Fruit fly (Drosophila melanogaster) whole organism, embryonic: ENCODE measurements around the gene CG11836.

Experiments
- Antp ChIP-seq: fragments of 200-800 bp; sonication (Bioruptor generic); optimal IDR thresholded peaks from 3 replicates; lab custom pipeline; 2016; ENCODE audit warnings: missing biosample characterization, missing genetic modification characterization
- CG10209 ChIP-seq: fragments of 200-800 bp; sonication (Bioruptor generic); optimal IDR thresholded peaks from 3 replicates; lab custom pipeline; 2017; ENCODE audit warnings: missing biosample characterization, mild to moderate bottlenecking, missing genetic modification characterization, missing genetic modification reagents
- CG10321 ChIP-seq: fragments of 200-800 bp; sonication (Bioruptor generic); IDR thresholded peaks from 2 replicates; pipeline ENCODE4 v1.3.6; 2022; ENCODE audit warnings: missing biosample characterization, missing genetic modification characterization
- CG10431 ChIP-seq: fragments of 200-800 bp; sonication (Bioruptor generic); optimal IDR thresholded peaks from 3 replicates; lab custom pipeline; 2018; ENCODE audit warnings: missing biosample characterization, mild to moderate bottlenecking, missing genetic modification characterization
- CG10543 ChIP-seq: fragments of 200-800 bp; sonication (Bioruptor generic); optimal IDR thresholded peaks from 3 replicates; lab custom pipeline; 2017; ENCODE audit warnings: missing biosample characterization, mild to moderate bottlenecking, missing genetic modification characterization, moderate library complexity
- CG11085 ChIP-seq: fragments of 200-800 bp; sonication (Bioruptor generic); IDR thresholded peaks from 2 replicates; pipeline ENCODE4 v1.3.6; 2022; ENCODE audit warnings: missing biosample characterization, missing genetic modification characterization
- CG1529 ChIP-seq: fragments of 200-800 bp; sonication (Bioruptor generic); optimal IDR thresholded peaks from 3 replicates; lab custom pipeline; 2018; ENCODE audit warnings: missing biosample characterization, missing genetic modification characterization
- CG17829 ChIP-seq: fragments of 200-800 bp; optimal IDR thresholded peaks from 2 replicates; lab custom pipeline; 2019; ENCODE audit warnings: missing biosample characterization, mild to moderate bottlenecking, missing genetic modification characterization, moderate library complexity
- CG30403 ChIP-seq: fragments of 200-800 bp; sonication (Bioruptor generic); optimal IDR thresholded peaks from 3 replicates; lab custom pipeline; 2016; ENCODE audit warnings: missing biosample characterization, missing genetic modification characterization
- CG5953 ChIP-seq: fragments of 200-800 bp; sonication (Bioruptor generic); IDR thresholded peaks from 2 replicates; pipeline ENCODE4 v1.3.6; 2022; ENCODE audit warnings: missing biosample characterization, missing genetic modification characterization
- CG6254 ChIP-seq: fragments of 200-800 bp; sonication (Bioruptor generic); optimal IDR thresholded peaks from 3 replicates; lab custom pipeline; 2017; ENCODE audit warnings: mild to moderate bottlenecking, missing biosample characterization, missing genetic modification reagents, missing genetic modification characterization
- CG7839 ChIP-seq: fragments of 200-800 bp; sonication (Bioruptor generic); optimal IDR thresholded peaks from 3 replicates; lab custom pipeline; 2018; ENCODE audit warnings: missing biosample characterization, mild to moderate bottlenecking, missing genetic modification characterization, moderate library complexity
- CG8359 ChIP-seq: fragments of 200-800 bp; sonication (Bioruptor generic); optimal IDR thresholded peaks from 2 replicates; lab custom pipeline; 2017; ENCODE audit warnings: missing biosample characterization, mild to moderate bottlenecking, missing genetic modification characterization, borderline replicate concordance
- CG8765 ChIP-seq: fragments of 200-800 bp; sonication (Bioruptor generic); IDR thresholded peaks from 2 replicates; pipeline ENCODE4 v1.3.6; 2022; ENCODE audit warnings: missing biosample characterization, missing genetic modification characterization
- Dek ChIP-seq: fragments of 200-800 bp; sonication (Bioruptor generic); optimal IDR thresholded peaks from 3 replicates; lab custom pipeline; 2019; ENCODE audit warnings: missing biosample characterization, mild to moderate bottlenecking, missing genetic modification characterization, moderate library complexity
- HLH4C ChIP-seq: fragments of 200-800 bp; sonication (Bioruptor generic); IDR thresholded peaks from 3 replicates; pipeline ENCODE4 v1.3.6; 2022; ENCODE audit warnings: missing biosample characterization, missing genetic modification characterization; ENCODE audit not compliant: partially characterized antibody
- HLH54F ChIP-seq: fragments of 200-800 bp; sonication (Bioruptor generic); optimal IDR thresholded peaks from 3 replicates; lab custom pipeline; 2016; ENCODE audit warnings: missing biosample characterization, missing genetic modification characterization
- HmgD ChIP-seq: fragments of 200-800 bp; sonication (Bioruptor generic); optimal IDR thresholded peaks from 3 replicates; lab custom pipeline; 2016; ENCODE audit warnings: missing biosample characterization, missing genetic modification characterization
- Lpt ChIP-seq: fragments of >200 bp; optimal IDR thresholded peaks from 2 replicates; lab custom pipeline; 2018; ENCODE audit warnings: missing biosample characterization, missing genetic modification characterization
- Max ChIP-seq: fragments of 200-800 bp; sonication (Bioruptor generic); optimal IDR thresholded peaks from 2 replicates; lab custom pipeline; 2016; ENCODE audit warnings: missing biosample characterization, mild to moderate bottlenecking, missing genetic modification characterization
- Nf-YA ChIP-seq: fragments of 200-800 bp; sonication (Bioruptor generic); IDR thresholded peaks from 2 replicates; pipeline ENCODE4 v1.3.6; 2022; ENCODE audit warnings: missing biosample characterization, missing genetic modification characterization
- Spps ChIP-seq: fragments of 200-800 bp; sonication (Bioruptor generic); optimal IDR thresholded peaks from 2 replicates; lab custom pipeline; 2018; ENCODE audit warnings: missing biosample characterization, mild to moderate bottlenecking, missing genetic modification characterization
- TFAM ChIP-seq: fragments of 200-800 bp; sonication (Bioruptor generic); optimal IDR thresholded peaks from 2 replicates; lab custom pipeline; 2017; ENCODE audit warnings: missing biosample characterization, missing genetic modification characterization, inconsistent platforms
- Tbp ChIP-seq: fragments of >200 bp; optimal IDR thresholded peaks from 2 replicates; lab custom pipeline; 2018; ENCODE audit warnings: missing biosample characterization, missing genetic modification characterization
- Usf ChIP-seq: fragments of 200-800 bp; sonication (Bioruptor generic); optimal IDR thresholded peaks from 2 replicates; lab custom pipeline; 2017; ENCODE audit warnings: missing genotype, missing biosample characterization, missing genetic modification characterization
- ara ChIP-seq: fragments of 200-800 bp; sonication (Bioruptor generic); IDR thresholded peaks from 2 replicates; pipeline ENCODE4 v1.3.6; 2022; ENCODE audit warnings: missing biosample characterization, missing genetic modification characterization
- ato ChIP-seq: fragments of 200-800 bp; sonication (Bioruptor generic); IDR thresholded peaks from 2 replicates; pipeline ENCODE4 v1.3.6; 2022; ENCODE audit warnings: missing biosample characterization, missing genetic modification characterization; ENCODE audit not compliant: partially characterized antibody
- bbx ChIP-seq: fragments of 200-800 bp; sonication (Bioruptor generic); IDR thresholded peaks from 2 replicates; pipeline ENCODE4 v1.3.6; 2022; ENCODE audit warnings: missing biosample characterization, missing genetic modification characterization; ENCODE audit not compliant: partially characterized antibody
- cg ChIP-seq: fragments of 200-800 bp; sonication (Bioruptor generic); optimal IDR thresholded peaks from 3 replicates; lab custom pipeline; 2019; ENCODE audit warnings: missing biosample characterization, mild to moderate bottlenecking, missing genetic modification characterization, moderate library complexity
- chm ChIP-seq: fragments of 200-800 bp; sonication (Bioruptor generic); IDR thresholded peaks from 2 replicates; pipeline ENCODE4 v1.3.6; 2022; ENCODE audit warnings: missing biosample characterization, missing genetic modification characterization
- crc ChIP-seq: fragments of 200-800 bp; sonication (Bioruptor generic); optimal IDR thresholded peaks from 2 replicates; lab custom pipeline; 2016; ENCODE audit warnings: missing biosample characterization, missing genetic modification characterization
- crp ChIP-seq, 2 experiments: fragments of 200-800 bp; sonication (Bioruptor generic); optimal IDR thresholded peaks; 2 replicates in 1 of 2; 3 replicates in 1 of 2; lab custom pipeline; 2017; ENCODE audit warnings: missing biosample characterization in 2 of 2, missing genetic modification characterization in 2 of 2, mild to moderate bottlenecking in 1 of 2, moderate library complexity in 1 of 2
- esg ChIP-seq: fragments of 200-800 bp; sonication (Bioruptor generic); conservative IDR thresholded peaks from 2 replicates; pipeline ENCODE4 v1.3.6; 2022; ENCODE audit warnings: missing biosample characterization, missing genetic modification characterization
- eyg ChIP-seq: fragments of 200-800 bp; sonication (Bioruptor generic); optimal IDR thresholded peaks from 3 replicates; lab custom pipeline; 2016; ENCODE audit warnings: missing biosample characterization, missing genetic modification characterization
- fru ChIP-seq: fragments of >200 bp; optimal IDR thresholded peaks from 2 replicates; lab custom pipeline; 2017
- insv ChIP-seq, 2 experiments: fragments of 200-800 bp; sonication (Bioruptor generic); optimal IDR thresholded peaks; 3 replicates each; lab custom pipeline; 2016 to 2018; ENCODE audit warnings: missing biosample characterization in 2 of 2, missing genetic modification characterization in 2 of 2
- jigr1 ChIP-seq: fragments of 200-800 bp; sonication (Bioruptor generic); IDR thresholded peaks from 3 replicates; pipeline ENCODE4 v1.3.6; 2022; ENCODE audit warnings: missing biosample characterization, missing genetic modification characterization
- kay ChIP-seq: fragments of 200-800 bp; sonication (Bioruptor generic); optimal IDR thresholded peaks from 2 replicates; lab custom pipeline; 2016; ENCODE audit warnings: missing biosample characterization, missing genetic modification characterization
- ken ChIP-seq: fragments of 200-800 bp; sonication (Bioruptor generic); IDR thresholded peaks from 3 replicates; pipeline ENCODE4 v1.3.6; 2022; ENCODE audit warnings: missing biosample characterization, missing genetic modification characterization
- nerfin-1 ChIP-seq: fragments of 200-800 bp; sonication (Bioruptor generic); optimal IDR thresholded peaks from 3 replicates; lab custom pipeline; 2019; ENCODE audit warnings: missing biosample characterization, mild to moderate bottlenecking, missing genetic modification characterization, moderate library complexity
- prd ChIP-seq, 3 experiments: fragments of >200 bp in 2 of 3; fragments of 200-800 bp in 1 of 3; sonication (Bioruptor generic) in 1 of 3; optimal IDR thresholded peaks in 2 of 3; IDR thresholded peaks in 1 of 3; 2 replicates in 2 of 3; 3 replicates in 1 of 3; pipeline versions ENCODE4 v1.3.6 to Lab custom; 2017 to 2022; ENCODE audit warnings: missing biosample characterization in 1 of 3, missing genetic modification characterization in 1 of 3
- ranshi ChIP-seq: fragments of 200-800 bp; sonication (Bioruptor generic); IDR thresholded peaks from 2 replicates; pipeline ENCODE4 v1.3.6; 2022; ENCODE audit warnings: missing biosample characterization, missing genetic modification characterization
- shn ChIP-seq: fragments of 200-800 bp; sonication (Bioruptor generic); optimal IDR thresholded peaks from 3 replicates; lab custom pipeline; 2016; ENCODE audit warnings: missing biosample characterization, missing genetic modification characterization
- sisA ChIP-seq: fragments of 200-800 bp; sonication (Bioruptor generic); IDR thresholded peaks from 2 replicates; pipeline ENCODE4 v1.3.6; 2022; ENCODE audit warnings: missing biosample characterization, missing genetic modification characterization
- tio ChIP-seq: fragments of 200-800 bp; sonication (Bioruptor generic); optimal IDR thresholded peaks from 2 replicates; lab custom pipeline; 2017; ENCODE audit warnings: missing biosample characterization, missing genetic modification characterization, inconsistent platforms
- tll ChIP-seq, 2 experiments: fragments of 200-800 bp in 1 of 2; fragments of >200 bp in 1 of 2; sonication (Bioruptor generic) in 1 of 2; optimal IDR thresholded peaks; 2 replicates each; lab custom pipeline; 2017 to 2019; ENCODE audit warnings: missing biosample characterization in 2 of 2, missing genetic modification characterization in 2 of 2, mild to moderate bottlenecking in 1 of 2, moderate library complexity in 1 of 2
- trem ChIP-seq: fragments of 200-800 bp; optimal IDR thresholded peaks from 3 replicates; lab custom pipeline; 2019; ENCODE audit warnings: missing biosample characterization, mild to moderate bottlenecking, missing genetic modification characterization, moderate library complexity
- vnd ChIP-seq: fragments of 200-800 bp; sonication (Bioruptor generic); IDR thresholded peaks from 3 replicates; pipeline ENCODE4 v1.3.6; 2022; ENCODE audit warnings: missing biosample characterization, missing genetic modification characterization; ENCODE audit not compliant: partially characterized antibody
- zf30C ChIP-seq: fragments of 200-800 bp; sonication (Bioruptor generic); optimal IDR thresholded peaks from 3 replicates; lab custom pipeline; 2018; ENCODE audit warnings: missing biosample characterization, mild to moderate bottlenecking, missing genetic modification characterization

CG11836 gene

dm6 chr3R:25024895-25025557 is 45.9 kb upstream of the CG11836 start, which contains the start of the genes EMC6 and Hr96 (continued):
- TF ChIP-seq Max (GFP tag; lab: Kevin White, UChicago) (peak; percentile 96), chm (GFP tag; lab: Robert Waterston, UW) (peak; percentile 95), CG5953 (GFP tag; lab: Robert Waterston, UW) (peak; percentile 93), Nf-YA (GFP tag; lab: Robert Waterston, UW) (peak; percentile 79), CG17829 (tag; lab: Kevin White, UChicago) (peak; percentile 95), CG11085 (peak; percentile 90), ken (peak; percentile 96), CG10431 (GFP tag; lab: Kevin White, UChicago) (peak; percentile 63), trem (tag; lab: Kevin White, UChicago) (peak; percentile 94), kay (GFP tag; lab: Kevin White, UChicago) (peak; percentile 93), prd (optimal IDR thresholded peaks at IDR 0.05; lab: Kevin White, UChicago) (no peak), prd (GFP tag; IDR thresholded peaks at IDR 0.05; lab: Robert Waterston, UW) (peak; percentile 96), shn (peak; percentile 86), CG8359 (GFP tag; lab: Kevin White, UChicago) (peak; percentile 57), tio (GFP tag; lab: Kevin White, UChicago) (no peak), ranshi (peak; percentile 91), CG1529 (GFP tag; lab: Kevin White, UChicago) (peak; percentile 78), nerfin-1 (tag; lab: Kevin White, UChicago) (peak; percentile 86), tll (GFP tag; optimal IDR thresholded peaks at IDR 0.05; lab: Kevin White, UChicago) (peak in 1 of 2 experiments; percentile 34), zf30C (GFP tag; lab: Kevin White, UChicago) (peak; percentile 99), Dek (tag; lab: Kevin White, UChicago) (peak; percentile 93), jigr1 (GFP tag; lab: Robert Waterston, UW) (peak; percentile 62; the same call in 2 of the 3 replicates), insv (GFP tag; optimal IDR thresholded peaks at IDR 0.05; lab: Kevin White, UChicago) (peak in 1 of 2 experiments; percentile 72), fru (lab: Kevin White, UChicago) (no peak), CG8765 (peak; percentile 89), TFAM (peak; percentile 68), esg (peak; percentile 88), CG10209 (GFP tag; lab: Kevin White, UChicago) (peak; percentile 90), bbx (peak; percentile 59), CG10321 (peak; percentile 75), CG7839 (tag; lab: Kevin White, UChicago) (peak; percentile 94), crc (GFP tag; lab: Kevin White, UChicago) (peak; percentile 77), eyg (GFP tag; lab: Kevin White, UChicago) (peak; percentile 88), Lpt (GFP tag; lab: Kevin White, UChicago) (no peak), Spps (tag; lab: Kevin White, UChicago) (peak; percentile 83), HLH54F (GFP tag; lab: Kevin White, UChicago) (peak; percentile 96), HmgD (peak; percentile 55), HLH4C (peak; percentile 84), Antp (peak; percentile 90), CG30403 (peak; percentile 97), Tbp (GFP tag; lab: Kevin White, UChicago) (no peak), CG10543 (peak; percentile 93), crp (GFP tag; optimal IDR thresholded peaks at IDR 0.05; lab: Kevin White, UChicago) (peak in 1 of 2 experiments; percentile 71), cg (no peak), vnd (GFP tag; lab: Robert Waterston, UW) (peak; percentile 60; the same call in 2 of the 3 replicates), sisA (peak; percentile 93), ato (peak; percentile 82), CG6254 (GFP tag; lab: Kevin White, UChicago) (peak; percentile 78), ara (GFP tag; lab: Robert Waterston, UW) (peak; percentile 93), Usf (GFP tag; lab: Kevin White, UChicago) (peak; percentile 84)
